Worm (Caenorhabditis elegans) whole organism, L1 larva: ENCODE measurements around the gene R02D5.24.
"Not testable (repeated sequence)": the region's sequence is repeated elsewhere in the genome, so short reads cannot be mapped to it uniquely, and the experiment has no call there.

ENCODE experiments used
- C04F5.9 ChIP-seq: sonication (generic microtip); optimal IDR thresholded peaks from 2 replicates; lab custom pipeline; 2016; ENCODE audit warnings: missing genetic modification characterization, missing compliant biosample characterization
- C16A3.4 ChIP-seq: fragments of 150-350 bp; optimal IDR thresholded peaks from 2 replicates; lab custom pipeline; 2014; ENCODE audit warnings: missing biosample characterization, missing genetic modification characterization
- F16B12.6 ChIP-seq: fragments of 150-350 bp; optimal IDR thresholded peaks from 2 replicates; lab custom pipeline; 2014; ENCODE audit warnings: missing biosample characterization, missing genetic modification characterization
- ceh-88 ChIP-seq: fragments of 200-800 bp; sonication (Bioruptor generic); IDR thresholded peaks from 2 replicates; pipeline ENCODE4 v1.3.6; 2022; ENCODE audit warnings: missing genetic modification characterization, missing compliant biosample characterization
- dpl-1 ChIP-seq, 3 experiments: fragments of 150-350 bp in 2 of 3; sonication (generic microtip) in 1 of 3; optimal IDR thresholded peaks; 2 replicates each; lab custom pipeline; 2014 to 2017; ENCODE audit warnings: missing biosample characterization in 3 of 3, missing genetic modification characterization in 3 of 3, missing genetic modification reagents in 3 of 3
- dsc-1 ChIP-seq: sonication (generic microtip); optimal IDR thresholded peaks from 2 replicates; lab custom pipeline; 2016; ENCODE audit warnings: mild to moderate bottlenecking, missing genetic modification characterization, missing compliant biosample characterization
- efl-1 ChIP-seq, 4 experiments: fragments of 150-350 bp; optimal IDR thresholded peaks in 3 of 4; peaks in 1 of 4; 1 replicate in 1 of 4; 2 replicates in 3 of 4; lab custom pipeline; 2014; ENCODE audit warnings: missing biosample characterization in 2 of 4, missing genetic modification characterization in 2 of 4, missing genetic modification reagents in 2 of 4
- elt-2 ChIP-seq: sonication (generic microtip); optimal IDR thresholded peaks from 2 replicates; lab custom pipeline; 2016; ENCODE audit warnings: missing genetic modification characterization, mild to moderate bottlenecking, inconsistent platforms, missing compliant biosample characterization, missing genetic modification reagents
- fkh-10 ChIP-seq: sonication (generic microtip); optimal IDR thresholded peaks from 2 replicates; lab custom pipeline; 2017; ENCODE audit warnings: missing biosample characterization, missing genetic modification reagents, missing genetic modification characterization
- fos-1 ChIP-seq: fragments of 150-350 bp; optimal IDR thresholded peaks from 2 replicates; lab custom pipeline; 2014; ENCODE audit warnings: missing biosample characterization, missing genetic modification characterization
- grh-1 ChIP-seq: fragments of 200-800 bp; sonication (Bioruptor generic); IDR thresholded peaks from 2 replicates; pipeline ENCODE4 v1.3.6; 2022; ENCODE audit warnings: missing genetic modification reagents, missing genetic modification characterization, missing compliant biosample characterization
- hlh-17 ChIP-seq: fragments of 200-800 bp; sonication (Bioruptor generic); optimal IDR thresholded peaks from 2 replicates; lab custom pipeline; 2018; ENCODE audit warnings: missing genetic modification characterization, mild to moderate bottlenecking, missing compliant biosample characterization, moderate library complexity, borderline replicate concordance
- hlh-4 ChIP-seq: sonication (generic microtip); optimal IDR thresholded peaks from 2 replicates; lab custom pipeline; 2016; ENCODE audit warnings: mild to moderate bottlenecking, missing genetic modification characterization, missing compliant biosample characterization
- hpl-2 ChIP-seq: fragments of 150-350 bp; optimal IDR thresholded peaks from 2 replicates; lab custom pipeline; 2014; ENCODE audit warnings: missing biosample characterization, missing genetic modification reagents, missing genetic modification characterization
- isw-1 ChIP-seq: fragments of 200-800 bp; sonication (Bioruptor generic); IDR thresholded peaks from 2 replicates; pipeline ENCODE4 v1.3.6; 2022; ENCODE audit warnings: missing genetic modification characterization, missing compliant biosample characterization
- lin-13 ChIP-seq: fragments of 150-350 bp; optimal IDR thresholded peaks from 2 replicates; lab custom pipeline; 2014; ENCODE audit warnings: missing biosample characterization, missing genetic modification reagents, missing genetic modification characterization
- lin-35 ChIP-seq, 2 experiments: fragments of 150-350 bp; optimal IDR thresholded peaks; 2 replicates each; lab custom pipeline; 2014; ENCODE audit warnings: missing biosample characterization in 2 of 2, missing genetic modification characterization in 2 of 2, missing genetic modification reagents in 2 of 2
- lsy-2 ChIP-seq, 2 experiments: fragments of 150-350 bp; optimal IDR thresholded peaks; 2 replicates each; lab custom pipeline; 2014; ENCODE audit warnings: missing biosample characterization in 2 of 2, missing genetic modification characterization in 2 of 2
- mep-1 ChIP-seq: fragments of 150-350 bp; optimal IDR thresholded peaks from 2 replicates; lab custom pipeline; 2014; ENCODE audit warnings: missing biosample characterization, missing genetic modification characterization
- nhr-11 ChIP-seq: fragments of 150-350 bp; optimal IDR thresholded peaks from 2 replicates; lab custom pipeline; 2014; ENCODE audit warnings: missing biosample characterization, missing genetic modification characterization
- nhr-12 ChIP-seq: sonication (generic microtip); optimal IDR thresholded peaks from 2 replicates; lab custom pipeline; 2017; ENCODE audit warnings: missing biosample characterization, missing genetic modification characterization
- nhr-20 ChIP-seq: sonication (generic microtip); optimal IDR thresholded peaks from 2 replicates; lab custom pipeline; 2016; ENCODE audit warnings: mild to moderate bottlenecking, missing genetic modification characterization, missing compliant biosample characterization
- nhr-237 ChIP-seq: fragments of 150-350 bp; optimal IDR thresholded peaks from 2 replicates; lab custom pipeline; 2014; ENCODE audit warnings: missing biosample characterization, missing genetic modification characterization
- nhr-47 ChIP-seq: sonication (generic microtip); optimal IDR thresholded peaks from 2 replicates; lab custom pipeline; 2016; ENCODE audit warnings: mild to moderate bottlenecking, missing genetic modification characterization, moderate library complexity, missing compliant biosample characterization
- nhr-71 ChIP-seq: sonication (generic microtip); optimal IDR thresholded peaks from 2 replicates; lab custom pipeline; 2016; ENCODE audit warnings: mild to moderate bottlenecking, missing genetic modification characterization, moderate library complexity, missing compliant biosample characterization
- nhr-77 ChIP-seq: fragments of 150-350 bp; optimal IDR thresholded peaks from 2 replicates; lab custom pipeline; 2014; ENCODE audit warnings: missing biosample characterization, missing genetic modification characterization
- nhr-90 ChIP-seq: sonication (generic microtip); optimal IDR thresholded peaks from 2 replicates; lab custom pipeline; 2016; ENCODE audit warnings: mild to moderate bottlenecking, missing genetic modification characterization, missing compliant biosample characterization; ENCODE audit not compliant: poor library complexity
- skn-1 ChIP-seq: fragments of 150-350 bp; optimal IDR thresholded peaks from 2 replicates; lab custom pipeline; 2014; ENCODE audit warnings: missing biosample characterization, missing genetic modification characterization
- snpc-4 ChIP-seq: fragments of 150-350 bp; optimal IDR thresholded peaks from 2 replicates; lab custom pipeline; 2014; ENCODE audit warnings: missing biosample characterization, missing genetic modification characterization
- snu-23 ChIP-seq: sonication (generic microtip); optimal IDR thresholded peaks from 2 replicates; lab custom pipeline; 2016; ENCODE audit warnings: missing genetic modification characterization, missing compliant biosample characterization
- swsn-7 ChIP-seq: sonication (generic microtip); optimal IDR thresholded peaks from 2 replicates; lab custom pipeline; 2016; ENCODE audit warnings: missing genetic modification characterization, missing compliant biosample characterization
- unc-130 ChIP-seq: fragments of 150-350 bp; optimal IDR thresholded peaks from 2 replicates; lab custom pipeline; 2017; ENCODE audit warnings: missing biosample characterization, missing genetic modification characterization, inconsistent platforms
- unc-62 ChIP-seq: fragments of 150-350 bp; optimal IDR thresholded peaks from 2 replicates; lab custom pipeline; 2014; ENCODE audit warnings: missing biosample characterization, missing genetic modification reagents, missing genetic modification characterization
- vab-15 ChIP-seq: sonication (generic microtip); optimal IDR thresholded peaks from 2 replicates; lab custom pipeline; 2017; ENCODE audit warnings: missing genotype, mild to moderate bottlenecking, missing genetic modification characterization, missing compliant biosample characterization
- xbp-1 ChIP-seq: sonication (generic microtip); optimal IDR thresholded peaks from 2 replicates; lab custom pipeline; 2016; ENCODE audit warnings: missing genetic modification characterization, missing compliant biosample characterization
- zag-1 ChIP-seq: fragments of 150-350 bp; optimal IDR thresholded peaks from 2 replicates; lab custom pipeline; 2014; ENCODE audit warnings: missing biosample characterization, missing genetic modification characterization
- zip-4 ChIP-seq: fragments of 200-800 bp; sonication (Bioruptor generic); optimal IDR thresholded peaks from 2 replicates; lab custom pipeline; 2018; ENCODE audit warnings: mild to moderate bottlenecking, missing genetic modification characterization, moderate library complexity, missing compliant biosample characterization
- ztf-4 ChIP-seq: fragments of 150-350 bp; optimal IDR thresholded peaks from 2 replicates; lab custom pipeline; 2014; ENCODE audit warnings: missing biosample characterization, missing genetic modification characterization

The R02D5.24 gene

ce11 chrV:14460122-14460521 lies 41.0 kb upstream of the R02D5.24 start:
- TF ChIP-seq efl-1 (optimal IDR thresholded peaks at IDR 0.05; lab: Kevin White, UChicago) (peak in 1 of 2 experiments; percentile 6), efl-1 (GFP tag; optimal IDR thresholded peaks at IDR 0.05 in 1 of 2; lab: Kevin White, UChicago) (peak; percentile 15 to 86), nhr-71 (tag; lab: Kevin White, UChicago) (no peak), C04F5.9 (tag; lab: Kevin White, UChicago) (no peak), F16B12.6 (no peak), mep-1 (tag; lab: Kevin White, UChicago) (no peak), hpl-2 (GFP tag; lab: Kevin White, UChicago) (no peak), dpl-1 (GFP tag; optimal IDR thresholded peaks at IDR 0.05; lab: Kevin White, UChicago) (peak in 1 of 3 experiments; percentile 7)
- TF ChIP-seq, all 84 proteins: peak for 2

ce11 chrV:14460615-14461102 lies 40.5 kb upstream of the R02D5.24 start, which contains the start of gene F08H9.2:
TSS of gene F08H9.2 (plus strand) at chrV:14460665.
- TF ChIP-seq nhr-12 (tag; lab: Kevin White, UChicago) = no peak

ce11 chrV:14462653-14463052 lies 38.5 kb upstream of the R02D5.24 start:
- TF ChIP-seq vab-15 (no peak), skn-1 (tag; lab: Kevin White, UChicago) (peak; percentile 1)

- TF ChIP-seq nhr-71 (tag; lab: Kevin White, UChicago) (peak; percentile 16), nhr-20 (peak; percentile 9), efl-1 (GFP tag; optimal IDR thresholded peaks at IDR 0.05 in 1 of 2; lab: Kevin White, UChicago) (peak in 1 of 2 experiments; percentile 84), nhr-90 (tag; lab: Kevin White, UChicago) (peak; percentile 26), elt-2 (tag; lab: Kevin White, UChicago) (peak; percentile 85), snpc-4 (peak; percentile 86)
- not testable (repeated sequence) for TF ChIP-seq efl-1 (optimal IDR thresholded peaks at IDR 0.05; lab: Kevin White, UChicago)
Measured at ce11 chrV:14463087-14463486, 38.1 kb upstream of the R02D5.24 start, which contains the start of gene F08H9.3. TSS of gene F08H9.3 (minus strand) at chrV:14463338.

ce11 chrV:14464368-14464767 lies 36.8 kb upstream of the R02D5.24 start, which contains the start of gene F08H9.4:
TSS of gene F08H9.4 (minus strand) at chrV:14464428.
- TF ChIP-seq skn-1 (tag; lab: Kevin White, UChicago) (no peak), hpl-2 (GFP tag; lab: Kevin White, UChicago) (no peak), fkh-10 (GFP tag; lab: Kevin White, UChicago) (no peak), C04F5.9 (tag; lab: Kevin White, UChicago) (no peak), fos-1 (tag; lab: Kevin White, UChicago) (no peak), C16A3.4 (tag; lab: Kevin White, UChicago) (no peak), unc-62 (GFP tag; lab: Kevin White, UChicago) (no peak), ceh-88 (no peak), elt-2 (tag; lab: Kevin White, UChicago) (no peak), unc-130 (no peak), efl-1 (optimal IDR thresholded peaks at IDR 0.05; lab: Kevin White, UChicago) (no peak), efl-1 (GFP tag; optimal IDR thresholded peaks at IDR 0.05 in 1 of 2; lab: Kevin White, UChicago) (no peak), ztf-4 (tag; lab: Kevin White, UChicago) (no peak), nhr-11 (no peak), dsc-1 (no peak), hlh-17 (GFP tag; lab: Kevin White, UChicago) (no peak), nhr-237 (tag; lab: Kevin White, UChicago) (no peak), lin-13 (GFP tag; lab: Kevin White, UChicago) (no peak), zip-4 (no peak), nhr-77 (tag; lab: Kevin White, UChicago) (no peak)

ce11 chrV:14468196-14468874 lies 32.8 kb upstream of the R02D5.24 start, which contains the start of gene srz-97:
TSS of gene srz-97 (minus strand) at chrV:14468246.
- peak; percentile 73 for TF ChIP-seq nhr-47 (tag; lab: Kevin White, UChicago)
- TF ChIP-seq lsy-2 (tag; optimal IDR thresholded peaks at IDR 0.05; lab: Kevin White, UChicago) = no peak
- peak; percentile 17 for TF ChIP-seq hpl-2 (GFP tag; lab: Kevin White, UChicago)
- peak; percentile 65 for TF ChIP-seq elt-2 (tag; lab: Kevin White, UChicago)
- no peak for TF ChIP-seq isw-1 (GFP tag; lab: Robert Waterston, UW)
- TF ChIP-seq nhr-90 (tag; lab: Kevin White, UChicago) = peak; percentile 84
- TF ChIP-seq nhr-20 = peak; percentile 69
- TF ChIP-seq nhr-71 (tag; lab: Kevin White, UChicago) = peak; percentile 73
- no peak for TF ChIP-seq zag-1 (tag; lab: Kevin White, UChicago)
- TF ChIP-seq unc-130 = no peak
- no peak for TF ChIP-seq xbp-1 (tag; lab: Kevin White, UChicago)
- TF ChIP-seq hlh-4 (tag; lab: Kevin White, UChicago) = peak; percentile 4
- TF ChIP-seq grh-1 (GFP tag; lab: Robert Waterston, UW) = peak; percentile 65
- TF ChIP-seq swsn-7 = peak; percentile 58
- peak; percentile 4 for TF ChIP-seq mep-1 (tag; lab: Kevin White, UChicago)
- TF ChIP-seq snpc-4 = peak; percentile 97
- TF ChIP-seq lin-35 (GFP tag; optimal IDR thresholded peaks at IDR 0.05; lab: Kevin White, UChicago) = peak in 1 of 2 experiments; percentile 38
- no peak for TF ChIP-seq lin-13 (GFP tag; lab: Kevin White, UChicago)
- peak; percentile 66 for TF ChIP-seq snu-23 (GFP tag; lab: Kevin White, UChicago)
